Worm (Caenorhabditis elegans): ENCODE measurements around the gene arf-5.

ce11 chrIV:8006161-8006560 is 23.8 kb downstream of the arf-5 start:
- TF ChIP-seq ama-1 (optimal IDR thresholded peaks at IDR 0.05) (no peak), tbx-2 (tag; optimal IDR thresholded peaks at IDR 0.05) (no peak), pqm-1 (tag; optimal IDR thresholded peaks at IDR 0.05) (no peak), R02D3.7 (tag; optimal IDR thresholded peaks at IDR 0.05) (no peak), jun-1 (tag; optimal IDR thresholded peaks at IDR 0.05) (no peak), nhr-25 (tag; optimal IDR thresholded peaks at IDR 0.05) (no peak), aly-2 (tag; optimal IDR thresholded peaks at IDR 0.05) (no peak), unc-62 (GFP tag; optimal IDR thresholded peaks at IDR 0.05) (no peak), lin-15B (tag; optimal IDR thresholded peaks at IDR 0.05) (no peak), nhr-237 (tag; optimal IDR thresholded peaks at IDR 0.05) (no peak), ceh-16 (tag; optimal IDR thresholded peaks at IDR 0.05) (no peak), snpc-4 (tag; optimal IDR thresholded peaks at IDR 0.05) (no peak)
